Fruit fly (Drosophila melanogaster) whole organism, embryonic: ENCODE data around the gene Inx3.
A peak's percentile ranks its signal among the peaks of the same experiment; 100 is the strongest.

ENCODE experiments used
- Abd-B ChIP-seq: fragments of 200-800 bp; sonication (Bioruptor generic); optimal IDR thresholded peaks from 2 replicates; lab custom pipeline; 2018; ENCODE audit warnings: missing biosample characterization, mild to moderate bottlenecking, missing genetic modification characterization, moderate library complexity
- Antp ChIP-seq: fragments of 200-800 bp; sonication (Bioruptor generic); optimal IDR thresholded peaks from 3 replicates; lab custom pipeline; 2016; ENCODE audit warnings: missing biosample characterization, missing genetic modification characterization
- Blimp-1 ChIP-seq: fragments of 200-800 bp; sonication (Bioruptor generic); optimal IDR thresholded peaks from 3 replicates; lab custom pipeline; 2018; ENCODE audit warnings: missing biosample characterization, missing genetic modification characterization, mild to moderate bottlenecking, moderate library complexity, missing genetic modification reagents
- CG11456 ChIP-seq: fragments of 200-800 bp; sonication (Bioruptor generic); IDR thresholded peaks from 3 replicates; pipeline ENCODE4 v1.3.6; 2022; ENCODE audit warnings: missing biosample characterization, missing genetic modification characterization
- CG1233 ChIP-seq: fragments of 200-800 bp; sonication (Bioruptor generic); optimal IDR thresholded peaks from 4 replicates; lab custom pipeline; 2018; ENCODE audit warnings: missing biosample characterization, mild to moderate bottlenecking, missing genetic modification characterization
- CG1529 ChIP-seq: fragments of 200-800 bp; sonication (Bioruptor generic); optimal IDR thresholded peaks from 3 replicates; lab custom pipeline; 2018; ENCODE audit warnings: missing biosample characterization, missing genetic modification characterization
- CG17912 ChIP-seq: fragments of 200-800 bp; sonication (Bioruptor generic); optimal IDR thresholded peaks from 2 replicates; lab custom pipeline; 2018; ENCODE audit warnings: missing biosample characterization, mild to moderate bottlenecking, missing genetic modification characterization
- CG2120 ChIP-seq: fragments of 200-800 bp; sonication (Bioruptor generic); optimal IDR thresholded peaks from 3 replicates; lab custom pipeline; 2016; ENCODE audit warnings: missing biosample characterization, missing genetic modification characterization
- CG34376 ChIP-seq: fragments of 200-800 bp; sonication (Bioruptor generic); optimal IDR thresholded peaks from 2 replicates; lab custom pipeline; 2018; ENCODE audit warnings: missing biosample characterization, mild to moderate bottlenecking, missing genetic modification characterization
- CG42726 ChIP-seq: fragments of 200-800 bp; sonication (Bioruptor generic); IDR thresholded peaks from 2 replicates; pipeline ENCODE4 v1.3.6; 2022; ENCODE audit warnings: missing biosample characterization, missing genetic modification characterization; ENCODE audit not compliant: partially characterized antibody
- CG4404 ChIP-seq: fragments of 200-800 bp; sonication (Bioruptor generic); IDR thresholded peaks from 2 replicates; pipeline ENCODE4 v1.3.6; 2022; ENCODE audit warnings: missing biosample characterization, missing genetic modification characterization
- CG4707 ChIP-seq: fragments of 200-800 bp; sonication (Bioruptor generic); optimal IDR thresholded peaks from 2 replicates; lab custom pipeline; 2018; ENCODE audit warnings: missing biosample characterization, mild to moderate bottlenecking, missing genetic modification characterization, moderate library complexity
- CG8089 ChIP-seq: fragments of 200-800 bp; sonication (Bioruptor generic); optimal IDR thresholded peaks from 3 replicates; lab custom pipeline; 2016; ENCODE audit warnings: missing biosample characterization, missing genetic modification characterization
- CG8281 ChIP-seq: fragments of 200-800 bp; sonication (Bioruptor generic); optimal IDR thresholded peaks from 2 replicates; lab custom pipeline; 2018; ENCODE audit warnings: missing biosample characterization, mild to moderate bottlenecking, missing genetic modification characterization, moderate library complexity
- CG9215 ChIP-seq: fragments of 200-800 bp; sonication (Bioruptor generic); IDR thresholded peaks from 2 replicates; pipeline ENCODE4 v1.3.6; 2022; ENCODE audit warnings: missing biosample characterization, missing genetic modification characterization
- CG9817 ChIP-seq: fragments of 200-800 bp; sonication (Bioruptor generic); optimal IDR thresholded peaks from 2 replicates; lab custom pipeline; 2018; ENCODE audit warnings: missing biosample characterization, mild to moderate bottlenecking, missing genetic modification characterization, moderate library complexity
- D19B ChIP-seq: fragments of 200-800 bp; sonication (Bioruptor generic); optimal IDR thresholded peaks from 2 replicates; lab custom pipeline; 2017; ENCODE audit warnings: missing biosample characterization, mild to moderate bottlenecking, missing genetic modification characterization
- Doc3 ChIP-seq: fragments of 200-800 bp; sonication (Bioruptor generic); IDR thresholded peaks from 3 replicates; pipeline ENCODE4 v1.3.6; 2022; ENCODE audit warnings: missing biosample characterization, missing genetic modification characterization; ENCODE audit not compliant: partially characterized antibody
- Dp ChIP-seq: fragments of 200-800 bp; sonication (Bioruptor generic); optimal IDR thresholded peaks from 2 replicates; lab custom pipeline; 2018; ENCODE audit warnings: missing biosample characterization, mild to moderate bottlenecking, missing genetic modification characterization, moderate library complexity
- HHEX ChIP-seq: fragments of 200-800 bp; sonication (Bioruptor generic); optimal IDR thresholded peaks from 3 replicates; lab custom pipeline; 2017; ENCODE audit warnings: missing biosample characterization, mild to moderate bottlenecking, missing genetic modification characterization, missing genetic modification reagents
- HLHmδ ChIP-seq: fragments of 200-800 bp; sonication (Bioruptor generic); optimal IDR thresholded peaks from 2 replicates; lab custom pipeline; 2018; ENCODE audit warnings: missing biosample characterization, mild to moderate bottlenecking, missing genetic modification characterization, moderate library complexity
- HmgZ ChIP-seq: fragments of 200-800 bp; sonication (Bioruptor generic); optimal IDR thresholded peaks from 2 replicates; lab custom pipeline; 2018; ENCODE audit warnings: missing biosample characterization, mild to moderate bottlenecking, missing genetic modification characterization
- Mad ChIP-seq: fragments of 200-800 bp; sonication (Bioruptor generic); optimal IDR thresholded peaks from 2 replicates; lab custom pipeline; 2016; ENCODE audit warnings: missing biosample characterization, missing genetic modification characterization
- NK7.1 ChIP-seq: fragments of 200-800 bp; sonication (Bioruptor generic); optimal IDR thresholded peaks from 3 replicates; lab custom pipeline; 2016; ENCODE audit warnings: missing biosample characterization, missing genetic modification characterization
- Pdp1 ChIP-seq, 2 experiments: fragments of 200-800 bp; sonication (Bioruptor generic); optimal IDR thresholded peaks; 3 replicates each; lab custom pipeline; 2016; ENCODE audit warnings: missing biosample characterization in 2 of 2, missing genetic modification characterization in 2 of 2, mild to moderate bottlenecking in 1 of 2, moderate library complexity in 1 of 2
- Ptx1 ChIP-seq: fragments of 200-800 bp; sonication (Bioruptor generic); IDR thresholded peaks from 2 replicates; pipeline ENCODE4 v1.3.6; 2022; ENCODE audit warnings: missing biosample characterization, missing genetic modification characterization
- Sry-β ChIP-seq: fragments of 200-800 bp; sonication (Bioruptor generic); optimal IDR thresholded peaks from 2 replicates; lab custom pipeline; 2018; ENCODE audit warnings: missing biosample characterization, mild to moderate bottlenecking, missing genetic modification characterization, moderate library complexity
- Usf ChIP-seq: fragments of 200-800 bp; sonication (Bioruptor generic); optimal IDR thresholded peaks from 2 replicates; lab custom pipeline; 2017; ENCODE audit warnings: missing genotype, missing biosample characterization, missing genetic modification characterization
- amos ChIP-seq: fragments of 200-800 bp; sonication (Bioruptor generic); IDR thresholded peaks from 2 replicates; pipeline ENCODE4 v1.3.6; 2022; ENCODE audit warnings: missing biosample characterization, missing genetic modification characterization; ENCODE audit not compliant: partially characterized antibody
- ara ChIP-seq: fragments of 200-800 bp; sonication (Bioruptor generic); IDR thresholded peaks from 2 replicates; pipeline ENCODE4 v1.3.6; 2022; ENCODE audit warnings: missing biosample characterization, missing genetic modification characterization
- chinmo ChIP-seq: fragments of 200-800 bp; sonication (Bioruptor generic); IDR thresholded peaks from 4 replicates; pipeline ENCODE4 v1.3.6; 2022; ENCODE audit warnings: missing biosample characterization, missing genetic modification characterization; ENCODE audit not compliant: partially characterized antibody
- danr ChIP-seq: fragments of 200-800 bp; sonication (Bioruptor generic); IDR thresholded peaks from 2 replicates; pipeline ENCODE4 v1.3.6; 2022; ENCODE audit warnings: missing biosample characterization, missing genetic modification characterization
- exex ChIP-seq: fragments of 200-800 bp; sonication (Bioruptor generic); optimal IDR thresholded peaks from 4 replicates; lab custom pipeline; 2018; ENCODE audit warnings: missing biosample characterization, mild to moderate bottlenecking, missing genetic modification characterization, moderate library complexity
- her ChIP-seq: fragments of 200-800 bp; sonication (Bioruptor generic); optimal IDR thresholded peaks from 2 replicates; lab custom pipeline; 2016; ENCODE audit warnings: missing biosample characterization, missing genetic modification characterization
- nau ChIP-seq: fragments of 200-800 bp; sonication (Bioruptor generic); optimal IDR thresholded peaks from 3 replicates; lab custom pipeline; 2017; ENCODE audit warnings: missing biosample characterization, mild to moderate bottlenecking, missing genetic modification characterization, missing genetic modification reagents
- pnt ChIP-seq: fragments of 200-800 bp; sonication (Bioruptor generic); optimal IDR thresholded peaks from 3 replicates; lab custom pipeline; 2016; ENCODE audit warnings: missing biosample characterization, missing genetic modification characterization
- scrt ChIP-seq: fragments of 200-800 bp; sonication (Bioruptor generic); optimal IDR thresholded peaks from 2 replicates; lab custom pipeline; 2018; ENCODE audit warnings: missing biosample characterization, mild to moderate bottlenecking, missing genetic modification characterization, moderate library complexity
- sens ChIP-seq: fragments of 200-800 bp; sonication (Bioruptor generic); peaks from one replicate; lab custom pipeline; 2016; ENCODE audit warnings: missing biosample characterization, missing genetic modification characterization
- slp2 ChIP-seq: fragments of 200-800 bp; sonication (Bioruptor generic); optimal IDR thresholded peaks from 2 replicates; lab custom pipeline; 2016; ENCODE audit warnings: missing biosample characterization, missing genetic modification characterization
- stc ChIP-seq: fragments of 200-800 bp; sonication (Bioruptor generic); IDR thresholded peaks from 2 replicates; pipeline ENCODE4 v1.3.6; 2022; ENCODE audit warnings: missing biosample characterization, missing genetic modification characterization
- stwl ChIP-seq: fragments of 200-800 bp; sonication (Bioruptor generic); optimal IDR thresholded peaks from 3 replicates; lab custom pipeline; 2018; ENCODE audit warnings: missing biosample characterization, mild to moderate bottlenecking, missing genetic modification characterization, moderate library complexity
- sug ChIP-seq: fragments of 200-800 bp; optimal IDR thresholded peaks from 2 replicates; lab custom pipeline; 2019; ENCODE audit warnings: missing biosample characterization, mild to moderate bottlenecking, missing genetic modification characterization, moderate library complexity
- tll ChIP-seq, 2 experiments: fragments of 200-800 bp in 1 of 2; fragments of >200 bp in 1 of 2; sonication (Bioruptor generic) in 1 of 2; optimal IDR thresholded peaks; 2 replicates each; lab custom pipeline; 2017 to 2019; ENCODE audit warnings: missing biosample characterization in 2 of 2, missing genetic modification characterization in 2 of 2, mild to moderate bottlenecking in 1 of 2, moderate library complexity in 1 of 2
- tna ChIP-seq: fragments of 200-800 bp; sonication (Bioruptor generic); IDR thresholded peaks from 2 replicates; pipeline ENCODE4 v1.3.6; 2022; ENCODE audit warnings: missing biosample characterization, missing genetic modification characterization; ENCODE audit not compliant: partially characterized antibody
- vvl ChIP-seq: fragments of 200-800 bp; sonication (Bioruptor generic); IDR thresholded peaks from 2 replicates; pipeline ENCODE4 v1.3.6; 2022; ENCODE audit warnings: missing biosample characterization, missing genetic modification characterization
- wdn ChIP-seq: fragments of 200-800 bp; sonication (Bioruptor generic); IDR thresholded peaks from 2 replicates; pipeline ENCODE4 v1.3.6; 2022; ENCODE audit warnings: missing biosample characterization, missing genetic modification characterization

The Inx3 gene

dm6 chr3R:28829328-28829916 lies 29.9 kb downstream of the Inx3 start (continued):
- 0 out of 3 replicates have a peak, but pooled peaks have one; percentile 15 for TF ChIP-seq Doc3
- peak; percentile 82 for TF ChIP-seq exex (tag; lab: Kevin White, UChicago)
- no peak for TF ChIP-seq wdn (GFP tag; lab: Robert Waterston, UW)
- TF ChIP-seq CG9817 (tag; lab: Kevin White, UChicago), result no peak
- no peak for TF ChIP-seq pnt
- TF ChIP-seq danr (GFP tag; lab: Robert Waterston, UW), result no peak
- no peak for TF ChIP-seq Ptx1 (GFP tag; lab: Robert Waterston, UW)
- peak; percentile 8 for TF ChIP-seq sens (GFP tag; lab: Kevin White, UChicago)
- TF ChIP-seq CG11456 (GFP tag; lab: Robert Waterston, UW), result no peak
- TF ChIP-seq nau (GFP tag; lab: Kevin White, UChicago), result no peak
- 0 out of 4 replicates have a peak, but pooled peaks have one; percentile 64 for TF ChIP-seq chinmo
- TF ChIP-seq stc (GFP tag; lab: Robert Waterston, UW), result peak; percentile 12; the same call in 1 of the 2 replicates
- TF ChIP-seq CG4707 (GFP tag; lab: Kevin White, UChicago), result no peak
- TF ChIP-seq D19B (GFP tag; lab: Kevin White, UChicago), result no peak
- no peak for TF ChIP-seq Dp (GFP tag; lab: Kevin White, UChicago)
- no peak for TF ChIP-seq Antp
- TF ChIP-seq NK7.1 (GFP tag; lab: Kevin White, UChicago), result no peak
- TF ChIP-seq CG2120, result no peak
- peak; percentile 73 for TF ChIP-seq sug (tag; lab: Kevin White, UChicago)
- peak; percentile 4 for TF ChIP-seq CG34376 (GFP tag; lab: Kevin White, UChicago)
- TF ChIP-seq CG1233 (GFP tag; lab: Kevin White, UChicago), result no peak
- TF ChIP-seq Abd-B (GFP tag; lab: Kevin White, UChicago), result no peak
- TF ChIP-seq HHEX, result no peak

dm6 chr3R:28827222-28827621 lies 32.1 kb downstream of the Inx3 start:
- TF ChIP-seq Pdp1 (GFP tag; optimal IDR thresholded peaks at IDR 0.05; lab: Kevin White, UChicago), result peak in 1 of 2 experiments; percentile 15
- TF ChIP-seq CG8281, result no peak
- TF ChIP-seq vvl (GFP tag; lab: Robert Waterston, UW), result peak; percentile 69; the same call in 1 of the 2 replicates
- peak; percentile 81 for TF ChIP-seq Blimp-1 (GFP tag; lab: Kevin White, UChicago)

- peak; percentile 66 for TF ChIP-seq stwl (tag; lab: Kevin White, UChicago)
- TF ChIP-seq HLHmδ (GFP tag; lab: Kevin White, UChicago), result no peak
- no peak for TF ChIP-seq CG17912 (GFP tag; lab: Kevin White, UChicago)
- peak; percentile 53 for TF ChIP-seq CG8089 (GFP tag; lab: Kevin White, UChicago)
- no peak for TF ChIP-seq CG42726 (GFP tag; lab: Robert Waterston, UW)
- TF ChIP-seq CG9215 (GFP tag; lab: Robert Waterston, UW), result peak; percentile 54
- peak; percentile 60 for TF ChIP-seq CG4404 (GFP tag; lab: Robert Waterston, UW)
- TF ChIP-seq Mad (GFP tag; lab: Kevin White, UChicago), result peak; percentile 29
- TF ChIP-seq scrt, result no peak
- peak; percentile 5 for TF ChIP-seq slp2 (GFP tag; lab: Kevin White, UChicago)
- no peak for TF ChIP-seq tll (GFP tag; optimal IDR thresholded peaks at IDR 0.05; lab: Kevin White, UChicago)
- TF ChIP-seq HmgZ, result peak; percentile 48
- peak; percentile 37 for TF ChIP-seq Sry-β (GFP tag; lab: Kevin White, UChicago)
- TF ChIP-seq pnt, result peak; percentile 55
- TF ChIP-seq CG1529 (GFP tag; lab: Kevin White, UChicago), result no peak
- no peak for TF ChIP-seq tna
- TF ChIP-seq her, result peak; percentile 47
- TF ChIP-seq ara (GFP tag; lab: Robert Waterston, UW), result peak; percentile 58
- TF ChIP-seq Usf, result peak; percentile 49
- TF ChIP-seq amos (GFP tag; lab: Robert Waterston, UW), result peak; percentile 55
Measured at dm6 chr3R:28819555-28820305, 39.6 kb downstream of the Inx3 start, which contains the start of the genes CG1523 and CG1647. TSS of gene CG1523 (minus strand) at chr3R:28819668. TSS of gene CG1647 (plus strand) at chr3R:28820221.
